Worm (Caenorhabditis elegans) whole organism, L1 larva: ENCODE measurements around the gene ZK622.5.

Source experiments
- C04F5.9 ChIP-seq: sonication (generic microtip); optimal IDR thresholded peaks from 2 replicates; lab custom pipeline; 2016; ENCODE audit warnings: missing genetic modification characterization, missing compliant biosample characterization
- C16A3.4 ChIP-seq: fragments of 150-350 bp; optimal IDR thresholded peaks from 2 replicates; lab custom pipeline; 2014; ENCODE audit warnings: missing biosample characterization, missing genetic modification characterization
- C34B4.2 ChIP-seq: sonication (generic microtip); optimal IDR thresholded peaks from 2 replicates; lab custom pipeline; 2017; ENCODE audit warnings: mild to moderate bottlenecking, missing genetic modification characterization, missing compliant biosample characterization
- Y116A8C.19 ChIP-seq: sonication (generic microtip); optimal IDR thresholded peaks from 2 replicates; lab custom pipeline; 2016; ENCODE audit warnings: missing compliant biosample characterization, missing genetic modification characterization, borderline replicate concordance
- aha-1 ChIP-seq: fragments of 150-350 bp; optimal IDR thresholded peaks from 2 replicates; lab custom pipeline; 2014; ENCODE audit warnings: missing biosample characterization, missing genetic modification characterization
- alr-1 ChIP-seq: fragments of 200-800 bp; sonication (Bioruptor generic); optimal IDR thresholded peaks from 2 replicates; lab custom pipeline; 2018; ENCODE audit warnings: borderline replicate concordance, mild to moderate bottlenecking, missing genetic modification characterization, missing compliant biosample characterization
- aly-2 ChIP-seq: fragments of 150-350 bp; optimal IDR thresholded peaks from 2 replicates; lab custom pipeline; 2014; ENCODE audit warnings: missing biosample characterization, missing genetic modification characterization
- ama-1 ChIP-seq: fragments of 150-350 bp; optimal IDR thresholded peaks from 2 replicates; lab custom pipeline; 2014
- ceh-63 ChIP-seq: fragments of 200-800 bp; sonication (Bioruptor generic); optimal IDR thresholded peaks from 2 replicates; lab custom pipeline; 2018; ENCODE audit warnings: mild to moderate bottlenecking, missing genetic modification characterization, missing compliant biosample characterization
- ceh-8 ChIP-seq: fragments of 200-800 bp; sonication (Bioruptor generic); optimal IDR thresholded peaks from 2 replicates; lab custom pipeline; 2018; ENCODE audit warnings: mild to moderate bottlenecking, missing genetic modification characterization, moderate library complexity, missing compliant biosample characterization
- ceh-90 ChIP-seq: sonication (generic microtip); optimal IDR thresholded peaks from 2 replicates; lab custom pipeline; 2016; ENCODE audit warnings: missing genetic modification characterization, missing compliant biosample characterization
- ces-1 ChIP-seq: fragments of 150-350 bp; optimal IDR thresholded peaks from 2 replicates; lab custom pipeline; 2014; ENCODE audit warnings: missing biosample characterization, missing genetic modification reagents, missing genetic modification characterization
- dpl-1 ChIP-seq, 3 experiments: fragments of 150-350 bp in 2 of 3; sonication (generic microtip) in 1 of 3; optimal IDR thresholded peaks; 2 replicates each; lab custom pipeline; 2014 to 2017; ENCODE audit warnings: missing biosample characterization in 3 of 3, missing genetic modification characterization in 3 of 3, missing genetic modification reagents in 3 of 3
- dsc-1 ChIP-seq: sonication (generic microtip); optimal IDR thresholded peaks from 2 replicates; lab custom pipeline; 2016; ENCODE audit warnings: mild to moderate bottlenecking, missing genetic modification characterization, missing compliant biosample characterization
- elt-3 ChIP-seq, 6 experiments: fragments of 150-350 bp in 1 of 6; sonication (generic microtip); optimal IDR thresholded peaks; 2 replicates each; lab custom pipeline; 2017 to 2018; ENCODE audit warnings: missing biosample characterization in 6 of 6, missing genetic modification characterization in 6 of 6, inconsistent platforms in 1 of 6
- ets-5 ChIP-seq: fragments of 200-800 bp; sonication (Bioruptor generic); IDR thresholded peaks from 2 replicates; pipeline ENCODE4 v1.3.6; 2022; ENCODE audit warnings: missing genetic modification characterization, missing compliant biosample characterization
- fkh-8 ChIP-seq: sonication (generic microtip); optimal IDR thresholded peaks from 2 replicates; lab custom pipeline; 2016; ENCODE audit warnings: mild to moderate bottlenecking, missing genetic modification characterization, missing compliant biosample characterization
- fos-1 ChIP-seq: fragments of 150-350 bp; optimal IDR thresholded peaks from 2 replicates; lab custom pipeline; 2014; ENCODE audit warnings: missing biosample characterization, missing genetic modification characterization
- hlh-4 ChIP-seq: sonication (generic microtip); optimal IDR thresholded peaks from 2 replicates; lab custom pipeline; 2016; ENCODE audit warnings: mild to moderate bottlenecking, missing genetic modification characterization, missing compliant biosample characterization
- hpl-2 ChIP-seq: fragments of 150-350 bp; optimal IDR thresholded peaks from 2 replicates; lab custom pipeline; 2014; ENCODE audit warnings: missing biosample characterization, missing genetic modification reagents, missing genetic modification characterization
- irx-1 ChIP-seq: sonication (generic microtip); optimal IDR thresholded peaks from 2 replicates; lab custom pipeline; 2016; ENCODE audit warnings: missing genetic modification characterization, missing compliant biosample characterization
- jun-1 ChIP-seq: fragments of 150-350 bp; optimal IDR thresholded peaks from 2 replicates; lab custom pipeline; 2014; ENCODE audit warnings: missing biosample characterization, missing genetic modification reagents, missing genetic modification characterization
- lin-13 ChIP-seq: fragments of 150-350 bp; optimal IDR thresholded peaks from 2 replicates; lab custom pipeline; 2014; ENCODE audit warnings: missing biosample characterization, missing genetic modification reagents, missing genetic modification characterization
- lin-15B ChIP-seq: fragments of 150-350 bp; sonication (generic microtip); optimal IDR thresholded peaks from 3 replicates; lab custom pipeline; 2014; ENCODE audit warnings: missing biosample characterization, missing genetic modification characterization
- lin-39 ChIP-seq: fragments of 150-350 bp; optimal IDR thresholded peaks from 2 replicates; lab custom pipeline; 2014; ENCODE audit warnings: missing biosample characterization, missing genetic modification reagents, missing genetic modification characterization
- lir-3 ChIP-seq: sonication (generic microtip); optimal IDR thresholded peaks from 2 replicates; lab custom pipeline; 2016; ENCODE audit warnings: mild to moderate bottlenecking, missing genetic modification characterization, moderate library complexity, missing compliant biosample characterization; ENCODE audit not compliant: poor library complexity
- lsy-2 ChIP-seq, 2 experiments: fragments of 150-350 bp; optimal IDR thresholded peaks; 2 replicates each; lab custom pipeline; 2014; ENCODE audit warnings: missing biosample characterization in 2 of 2, missing genetic modification characterization in 2 of 2
- mab-9 ChIP-seq: fragments of 200-800 bp; sonication (Bioruptor generic); IDR thresholded peaks from 2 replicates; pipeline ENCODE4 v1.3.6; 2022; ENCODE audit warnings: missing genetic modification reagents, missing genetic modification characterization, missing compliant biosample characterization
- mdl-1 ChIP-seq, 2 experiments: fragments of 150-350 bp; optimal IDR thresholded peaks; 2 replicates each; lab custom pipeline; 2014 to 2017; ENCODE audit warnings: missing biosample characterization in 2 of 2, missing genetic modification characterization in 2 of 2, inconsistent platforms in 1 of 2
- mef-2 ChIP-seq: fragments of 150-350 bp; optimal IDR thresholded peaks from 2 replicates; lab custom pipeline; 2014; ENCODE audit warnings: missing biosample characterization, missing genetic modification characterization
- mep-1 ChIP-seq: fragments of 150-350 bp; optimal IDR thresholded peaks from 2 replicates; lab custom pipeline; 2014; ENCODE audit warnings: missing biosample characterization, missing genetic modification characterization
- nhr-12 ChIP-seq: sonication (generic microtip); optimal IDR thresholded peaks from 2 replicates; lab custom pipeline; 2017; ENCODE audit warnings: missing biosample characterization, missing genetic modification characterization
- nhr-19 ChIP-seq: fragments of 200-800 bp; sonication (Bioruptor generic); conservative IDR thresholded peaks from 2 replicates; pipeline ENCODE4 v1.3.6; 2022; ENCODE audit warnings: missing genetic modification characterization, missing compliant biosample characterization
- nhr-20 ChIP-seq: sonication (generic microtip); optimal IDR thresholded peaks from 2 replicates; lab custom pipeline; 2016; ENCODE audit warnings: mild to moderate bottlenecking, missing genetic modification characterization, missing compliant biosample characterization
- nhr-28 ChIP-seq: fragments of 150-350 bp; optimal IDR thresholded peaks from 2 replicates; lab custom pipeline; 2014; ENCODE audit warnings: missing biosample characterization, missing genetic modification characterization
- nhr-71 ChIP-seq: sonication (generic microtip); optimal IDR thresholded peaks from 2 replicates; lab custom pipeline; 2016; ENCODE audit warnings: mild to moderate bottlenecking, missing genetic modification characterization, moderate library complexity, missing compliant biosample characterization
- nhr-77 ChIP-seq: fragments of 150-350 bp; optimal IDR thresholded peaks from 2 replicates; lab custom pipeline; 2014; ENCODE audit warnings: missing biosample characterization, missing genetic modification characterization
- nhr-84 ChIP-seq: sonication (generic microtip); optimal IDR thresholded peaks from 2 replicates; lab custom pipeline; 2017; ENCODE audit warnings: missing biosample characterization, missing genetic modification characterization
- nhr-85 ChIP-seq: sonication (generic microtip); peaks from one replicate; lab custom pipeline; 2016; ENCODE audit warnings: missing genetic modification characterization, inconsistent platforms, missing compliant biosample characterization
- pag-3 ChIP-seq: sonication (generic microtip); optimal IDR thresholded peaks from 2 replicates; lab custom pipeline; 2017; ENCODE audit warnings: missing genetic modification characterization, mild to moderate bottlenecking, missing compliant biosample characterization, antibody characterized with exemption, borderline replicate concordance; ENCODE audit not compliant: insufficient read depth
- pax-3 ChIP-seq: fragments of 200-800 bp; sonication (Bioruptor generic); optimal IDR thresholded peaks from 2 replicates; lab custom pipeline; 2018; ENCODE audit warnings: mild to moderate bottlenecking, missing genetic modification characterization, moderate library complexity, missing compliant biosample characterization
- rnt-1 ChIP-seq: sonication (generic microtip); optimal IDR thresholded peaks from 2 replicates; lab custom pipeline; 2016; ENCODE audit warnings: mild to moderate bottlenecking, missing genetic modification characterization, moderate library complexity, missing compliant biosample characterization
- snpc-4 ChIP-seq: fragments of 150-350 bp; optimal IDR thresholded peaks from 2 replicates; lab custom pipeline; 2014; ENCODE audit warnings: missing biosample characterization, missing genetic modification characterization
- snu-23 ChIP-seq: sonication (generic microtip); optimal IDR thresholded peaks from 2 replicates; lab custom pipeline; 2016; ENCODE audit warnings: missing genetic modification characterization, missing compliant biosample characterization
- sup-37 ChIP-seq: fragments of 200-800 bp; sonication (Bioruptor generic); optimal IDR thresholded peaks from 2 replicates; lab custom pipeline; 2018; ENCODE audit warnings: mild to moderate bottlenecking, missing genetic modification characterization, missing compliant biosample characterization
- swsn-7 ChIP-seq: sonication (generic microtip); optimal IDR thresholded peaks from 2 replicates; lab custom pipeline; 2016; ENCODE audit warnings: missing genetic modification characterization, missing compliant biosample characterization
- unc-30 ChIP-seq: sonication (generic microtip); optimal IDR thresholded peaks from 2 replicates; lab custom pipeline; 2017; ENCODE audit warnings: missing biosample characterization, missing genetic modification characterization
- unc-86 ChIP-seq: sonication (generic microtip); optimal IDR thresholded peaks from 2 replicates; lab custom pipeline; 2016; ENCODE audit warnings: missing genetic modification characterization, missing compliant biosample characterization
- unc-98 ChIP-seq: fragments of 200-800 bp; sonication (Bioruptor generic); IDR thresholded peaks from 2 replicates; pipeline ENCODE4 v1.3.6; 2022; ENCODE audit warnings: missing genetic modification characterization, missing compliant biosample characterization
- vab-15 ChIP-seq: sonication (generic microtip); optimal IDR thresholded peaks from 2 replicates; lab custom pipeline; 2017; ENCODE audit warnings: missing genotype, mild to moderate bottlenecking, missing genetic modification characterization, missing compliant biosample characterization
- xbp-1 ChIP-seq: sonication (generic microtip); optimal IDR thresholded peaks from 2 replicates; lab custom pipeline; 2016; ENCODE audit warnings: missing genetic modification characterization, missing compliant biosample characterization
- zag-1 ChIP-seq: fragments of 150-350 bp; optimal IDR thresholded peaks from 2 replicates; lab custom pipeline; 2014; ENCODE audit warnings: missing biosample characterization, missing genetic modification characterization
- zip-4 ChIP-seq: fragments of 200-800 bp; sonication (Bioruptor generic); optimal IDR thresholded peaks from 2 replicates; lab custom pipeline; 2018; ENCODE audit warnings: mild to moderate bottlenecking, missing genetic modification characterization, moderate library complexity, missing compliant biosample characterization

Gene ZK622.5

DNA sequence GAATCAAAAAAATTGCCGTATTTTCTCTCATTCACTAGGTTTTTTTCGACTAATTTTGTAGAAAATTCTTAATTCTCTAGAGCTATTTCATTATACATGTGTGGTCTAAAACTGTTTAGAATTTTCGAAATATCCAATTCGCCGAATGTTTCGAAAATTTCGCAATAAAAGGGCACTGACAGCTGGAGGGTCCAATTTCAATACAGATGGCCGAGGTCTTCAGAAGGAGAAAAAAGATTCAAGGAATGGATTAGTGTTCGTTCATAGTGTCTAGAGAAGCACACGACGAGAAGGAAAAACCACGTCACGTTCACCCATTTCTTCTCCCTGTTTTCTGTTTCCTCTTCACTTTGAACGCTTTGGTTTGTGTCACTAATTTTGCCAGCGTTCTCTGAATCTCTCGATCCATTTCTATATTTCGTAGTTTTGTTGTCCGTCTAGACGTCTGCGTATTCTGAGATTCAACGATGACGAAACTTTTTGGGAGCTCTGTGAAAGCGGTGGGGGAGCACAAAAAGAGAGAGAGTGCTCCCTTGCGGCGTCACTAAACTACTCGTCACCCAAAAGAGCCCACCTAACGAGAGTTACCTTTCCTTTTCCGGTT is 36.9 kb downstream of the ZK622.5 start (continued):
- peak; percentile 62 for TF ChIP-seq mep-1 (tag; lab: Kevin White, UChicago)
- peak; percentile 64 for TF ChIP-seq nhr-77 (tag; lab: Kevin White, UChicago)
- peak; percentile 69 for TF ChIP-seq rnt-1 (tag; lab: Kevin White, UChicago)
- no peak for TF ChIP-seq lir-3 (tag; lab: Kevin White, UChicago)
- TF ChIP-seq nhr-19 (GFP tag; lab: Robert Waterston, UW), result peak; percentile 14; the same call in 1 of the 2 replicates
- no peak for TF ChIP-seq unc-30 (tag; lab: Kevin White, UChicago)
- TF ChIP-seq ets-5 (GFP tag; lab: Robert Waterston, UW), result no peak
- peak; percentile 73 for TF ChIP-seq nhr-85 (tag; lab: Kevin White, UChicago)
- TF ChIP-seq nhr-84 (tag; lab: Kevin White, UChicago), result no peak
- no peak for TF ChIP-seq vab-15
- TF ChIP-seq zip-4, result peak; percentile 38
- TF ChIP-seq nhr-28, result no peak
- peak; percentile 54 for TF ChIP-seq snu-23
- TF ChIP-seq C04F5.9 (tag; lab: Kevin White, UChicago), result no peak
- no peak for TF ChIP-seq ces-1 (GFP tag; lab: Kevin White, UChicago)
- no peak for TF ChIP-seq pag-3 (tag; lab: Kevin White, UChicago)
- TF ChIP-seq xbp-1 (tag; lab: Kevin White, UChicago), result peak; percentile 63
- TF ChIP-seq mdl-1 (tag; optimal IDR thresholded peaks at IDR 0.05; lab: Kevin White, UChicago), result peak in 1 of 2 experiments; percentile 67
- no peak for TF ChIP-seq unc-98
- TF ChIP-seq jun-1, result peak; percentile 79
- TF ChIP-seq nhr-71 (tag; lab: Kevin White, UChicago), result peak; percentile 85
- TF ChIP-seq Y116A8C.19, result no peak
- no peak for TF ChIP-seq alr-1
- TF ChIP-seq hpl-2 (GFP tag; lab: Kevin White, UChicago), result no peak
- TF ChIP-seq elt-3 (tag; optimal IDR thresholded peaks at IDR 0.05; lab: Kevin White, UChicago), result peak in 1 of 6 experiments; percentile 58
- TF ChIP-seq nhr-12, result no peak
- TF ChIP-seq zag-1, result no peak
- peak; percentile 81 for TF ChIP-seq fos-1
- no peak for TF ChIP-seq aha-1 (tag; lab: Kevin White, UChicago)
- peak; percentile 50 for TF ChIP-seq ceh-8 (GFP tag; lab: Kevin White, UChicago)
- peak; percentile 48 for TF ChIP-seq irx-1 (tag; lab: Kevin White, UChicago)
- TF ChIP-seq ceh-63 (GFP tag; lab: Kevin White, UChicago), result no peak
- peak; percentile 31 to 78 for TF ChIP-seq lsy-2 (tag; optimal IDR thresholded peaks at IDR 0.05; lab: Kevin White, UChicago)
- TF ChIP-seq dpl-1 (GFP tag; optimal IDR thresholded peaks at IDR 0.05; lab: Kevin White, UChicago), result peak; percentile 18 to 28 (median 20)
- peak; percentile 49 for TF ChIP-seq nhr-20 (tag; lab: Kevin White, UChicago)
- TF ChIP-seq unc-86 (tag; lab: Kevin White, UChicago), result peak; percentile 40
- TF ChIP-seq lin-39 (tag; lab: Kevin White, UChicago), result no peak
- no peak for TF ChIP-seq snpc-4 (tag; lab: Kevin White, UChicago)
- TF ChIP-seq hlh-4 (tag; lab: Kevin White, UChicago), result no peak
- peak; percentile 19 for TF ChIP-seq C16A3.4 (tag; lab: Kevin White, UChicago)
- no peak for TF ChIP-seq mab-9 (GFP tag; lab: Robert Waterston, UW)
- TF ChIP-seq C34B4.2 (tag; lab: Kevin White, UChicago), result no peak
- TF ChIP-seq lin-15B (tag; lab: Kevin White, UChicago), result no peak
- TF ChIP-seq dsc-1 (tag; lab: Kevin White, UChicago), result peak; percentile 52
- TF ChIP-seq ama-1 (lab: Kevin White, UChicago), result no peak
- no peak for TF ChIP-seq aly-2 (tag; lab: Kevin White, UChicago)
- TF ChIP-seq mef-2 (tag; lab: Kevin White, UChicago), result no peak
- no peak for TF ChIP-seq sup-37 (GFP tag; lab: Kevin White, UChicago)
- TF ChIP-seq ceh-90 (tag; lab: Kevin White, UChicago), result no peak
- TF ChIP-seq pax-3, result no peak
- TF ChIP-seq swsn-7 (tag; lab: Kevin White, UChicago), result peak; percentile 56
- peak; percentile 17 for TF ChIP-seq lin-13
- TF ChIP-seq fkh-8 (tag; lab: Kevin White, UChicago), result peak; percentile 92
